Worm (Caenorhabditis elegans) whole organism, L1 larva: ENCODE results near the gene R03E9.2.

Experiments
- C04F5.9 ChIP-seq: sonication (generic microtip); optimal IDR thresholded peaks from 2 replicates; lab custom pipeline; 2016; ENCODE audit warnings: missing genetic modification characterization, missing compliant biosample characterization
- C34B4.2 ChIP-seq: sonication (generic microtip); optimal IDR thresholded peaks from 2 replicates; lab custom pipeline; 2017; ENCODE audit warnings: mild to moderate bottlenecking, missing genetic modification characterization, missing compliant biosample characterization
- F16B12.6 ChIP-seq: fragments of 150-350 bp; optimal IDR thresholded peaks from 2 replicates; lab custom pipeline; 2014; ENCODE audit warnings: missing biosample characterization, missing genetic modification characterization
- Y116A8C.19 ChIP-seq: sonication (generic microtip); optimal IDR thresholded peaks from 2 replicates; lab custom pipeline; 2016; ENCODE audit warnings: missing compliant biosample characterization, missing genetic modification characterization, borderline replicate concordance
- aha-1 ChIP-seq: fragments of 150-350 bp; optimal IDR thresholded peaks from 2 replicates; lab custom pipeline; 2014; ENCODE audit warnings: missing biosample characterization, missing genetic modification characterization
- aly-2 ChIP-seq: fragments of 150-350 bp; optimal IDR thresholded peaks from 2 replicates; lab custom pipeline; 2014; ENCODE audit warnings: missing biosample characterization, missing genetic modification characterization
- ceh-63 ChIP-seq: fragments of 200-800 bp; sonication (Bioruptor generic); optimal IDR thresholded peaks from 2 replicates; lab custom pipeline; 2018; ENCODE audit warnings: mild to moderate bottlenecking, missing genetic modification characterization, missing compliant biosample characterization
- ceh-8 ChIP-seq: fragments of 200-800 bp; sonication (Bioruptor generic); optimal IDR thresholded peaks from 2 replicates; lab custom pipeline; 2018; ENCODE audit warnings: mild to moderate bottlenecking, missing genetic modification characterization, moderate library complexity, missing compliant biosample characterization
- ceh-82 ChIP-seq, 3 experiments: fragments of 150-350 bp in 1 of 3; sonication (generic microtip) in 2 of 3; optimal IDR thresholded peaks; 2 replicates each; lab custom pipeline; 2014 to 2017; ENCODE audit warnings: missing biosample characterization in 3 of 3, missing genetic modification characterization in 3 of 3
- ceh-90 ChIP-seq: sonication (generic microtip); optimal IDR thresholded peaks from 2 replicates; lab custom pipeline; 2016; ENCODE audit warnings: missing genetic modification characterization, missing compliant biosample characterization
- ces-1 ChIP-seq: fragments of 150-350 bp; optimal IDR thresholded peaks from 2 replicates; lab custom pipeline; 2014; ENCODE audit warnings: missing biosample characterization, missing genetic modification reagents, missing genetic modification characterization
- efl-1 ChIP-seq, 4 experiments: fragments of 150-350 bp; optimal IDR thresholded peaks in 3 of 4; peaks in 1 of 4; 1 replicate in 1 of 4; 2 replicates in 3 of 4; lab custom pipeline; 2014; ENCODE audit warnings: missing biosample characterization in 2 of 4, missing genetic modification characterization in 2 of 4, missing genetic modification reagents in 2 of 4
- efl-3 ChIP-seq: fragments of 200-800 bp; sonication (Bioruptor generic); optimal IDR thresholded peaks from 2 replicates; lab custom pipeline; 2018; ENCODE audit warnings: mild to moderate bottlenecking, missing genetic modification characterization, missing compliant biosample characterization
- egl-13 ChIP-seq: sonication (generic microtip); optimal IDR thresholded peaks from 2 replicates; lab custom pipeline; 2016; ENCODE audit warnings: missing genotype, missing genetic modification reagents, missing genetic modification characterization, missing compliant biosample characterization
- ets-5 ChIP-seq: fragments of 200-800 bp; sonication (Bioruptor generic); IDR thresholded peaks from 2 replicates; pipeline ENCODE4 v1.3.6; 2022; ENCODE audit warnings: missing genetic modification characterization, missing compliant biosample characterization
- fkh-10 ChIP-seq: sonication (generic microtip); optimal IDR thresholded peaks from 2 replicates; lab custom pipeline; 2017; ENCODE audit warnings: missing biosample characterization, missing genetic modification reagents, missing genetic modification characterization
- fos-1 ChIP-seq: fragments of 150-350 bp; optimal IDR thresholded peaks from 2 replicates; lab custom pipeline; 2014; ENCODE audit warnings: missing biosample characterization, missing genetic modification characterization
- hlh-17 ChIP-seq: fragments of 200-800 bp; sonication (Bioruptor generic); optimal IDR thresholded peaks from 2 replicates; lab custom pipeline; 2018; ENCODE audit warnings: missing genetic modification characterization, mild to moderate bottlenecking, missing compliant biosample characterization, moderate library complexity, borderline replicate concordance
- hlh-4 ChIP-seq: sonication (generic microtip); optimal IDR thresholded peaks from 2 replicates; lab custom pipeline; 2016; ENCODE audit warnings: mild to moderate bottlenecking, missing genetic modification characterization, missing compliant biosample characterization
- hpl-2 ChIP-seq: fragments of 150-350 bp; optimal IDR thresholded peaks from 2 replicates; lab custom pipeline; 2014; ENCODE audit warnings: missing biosample characterization, missing genetic modification reagents, missing genetic modification characterization
- isw-1 ChIP-seq: fragments of 200-800 bp; sonication (Bioruptor generic); IDR thresholded peaks from 2 replicates; pipeline ENCODE4 v1.3.6; 2022; ENCODE audit warnings: missing genetic modification characterization, missing compliant biosample characterization
- jun-1 ChIP-seq: fragments of 150-350 bp; optimal IDR thresholded peaks from 2 replicates; lab custom pipeline; 2014; ENCODE audit warnings: missing biosample characterization, missing genetic modification reagents, missing genetic modification characterization
- lin-14 ChIP-seq: fragments of 200-800 bp; sonication (Bioruptor generic); optimal IDR thresholded peaks from 2 replicates; lab custom pipeline; 2018; ENCODE audit warnings: mild to moderate bottlenecking, missing genetic modification characterization, moderate library complexity, missing compliant biosample characterization
- lir-3 ChIP-seq: sonication (generic microtip); optimal IDR thresholded peaks from 2 replicates; lab custom pipeline; 2016; ENCODE audit warnings: mild to moderate bottlenecking, missing genetic modification characterization, moderate library complexity, missing compliant biosample characterization; ENCODE audit not compliant: poor library complexity
- lsy-2 ChIP-seq, 2 experiments: fragments of 150-350 bp; optimal IDR thresholded peaks; 2 replicates each; lab custom pipeline; 2014; ENCODE audit warnings: missing biosample characterization in 2 of 2, missing genetic modification characterization in 2 of 2
- mab-9 ChIP-seq: fragments of 200-800 bp; sonication (Bioruptor generic); IDR thresholded peaks from 2 replicates; pipeline ENCODE4 v1.3.6; 2022; ENCODE audit warnings: missing genetic modification reagents, missing genetic modification characterization, missing compliant biosample characterization
- mdl-1 ChIP-seq, 2 experiments: fragments of 150-350 bp; optimal IDR thresholded peaks; 2 replicates each; lab custom pipeline; 2014 to 2017; ENCODE audit warnings: missing biosample characterization in 2 of 2, missing genetic modification characterization in 2 of 2, inconsistent platforms in 1 of 2
- mef-2 ChIP-seq: fragments of 150-350 bp; optimal IDR thresholded peaks from 2 replicates; lab custom pipeline; 2014; ENCODE audit warnings: missing biosample characterization, missing genetic modification characterization
- mep-1 ChIP-seq: fragments of 150-350 bp; optimal IDR thresholded peaks from 2 replicates; lab custom pipeline; 2014; ENCODE audit warnings: missing biosample characterization, missing genetic modification characterization
- nhr-237 ChIP-seq: fragments of 150-350 bp; optimal IDR thresholded peaks from 2 replicates; lab custom pipeline; 2014; ENCODE audit warnings: missing biosample characterization, missing genetic modification characterization
- nhr-28 ChIP-seq: fragments of 150-350 bp; optimal IDR thresholded peaks from 2 replicates; lab custom pipeline; 2014; ENCODE audit warnings: missing biosample characterization, missing genetic modification characterization
- nhr-71 ChIP-seq: sonication (generic microtip); optimal IDR thresholded peaks from 2 replicates; lab custom pipeline; 2016; ENCODE audit warnings: mild to moderate bottlenecking, missing genetic modification characterization, moderate library complexity, missing compliant biosample characterization
- nhr-76 ChIP-seq: sonication (generic microtip); optimal IDR thresholded peaks from 2 replicates; lab custom pipeline; 2017; ENCODE audit warnings: missing biosample characterization, missing genetic modification characterization
- nhr-84 ChIP-seq: sonication (generic microtip); optimal IDR thresholded peaks from 2 replicates; lab custom pipeline; 2017; ENCODE audit warnings: missing biosample characterization, missing genetic modification characterization
- pax-3 ChIP-seq: fragments of 200-800 bp; sonication (Bioruptor generic); optimal IDR thresholded peaks from 2 replicates; lab custom pipeline; 2018; ENCODE audit warnings: mild to moderate bottlenecking, missing genetic modification characterization, moderate library complexity, missing compliant biosample characterization
- pqm-1 ChIP-seq: sonication (generic microtip); optimal IDR thresholded peaks from 3 replicates; lab custom pipeline; 2017; ENCODE audit warnings: missing biosample characterization, missing genetic modification characterization
- rnt-1 ChIP-seq: sonication (generic microtip); optimal IDR thresholded peaks from 2 replicates; lab custom pipeline; 2016; ENCODE audit warnings: mild to moderate bottlenecking, missing genetic modification characterization, moderate library complexity, missing compliant biosample characterization
- snpc-4 ChIP-seq: fragments of 150-350 bp; optimal IDR thresholded peaks from 2 replicates; lab custom pipeline; 2014; ENCODE audit warnings: missing biosample characterization, missing genetic modification characterization
- snu-23 ChIP-seq: sonication (generic microtip); optimal IDR thresholded peaks from 2 replicates; lab custom pipeline; 2016; ENCODE audit warnings: missing genetic modification characterization, missing compliant biosample characterization
- sptf-1 ChIP-seq: fragments of 150-350 bp; optimal IDR thresholded peaks from 2 replicates; lab custom pipeline; 2014; ENCODE audit warnings: missing biosample characterization, missing genetic modification characterization
- sup-37 ChIP-seq: fragments of 200-800 bp; sonication (Bioruptor generic); optimal IDR thresholded peaks from 2 replicates; lab custom pipeline; 2018; ENCODE audit warnings: mild to moderate bottlenecking, missing genetic modification characterization, missing compliant biosample characterization
- swsn-7 ChIP-seq: sonication (generic microtip); optimal IDR thresholded peaks from 2 replicates; lab custom pipeline; 2016; ENCODE audit warnings: missing genetic modification characterization, missing compliant biosample characterization
- tlp-1 ChIP-seq: fragments of 150-350 bp; optimal IDR thresholded peaks from 2 replicates; lab custom pipeline; 2014; ENCODE audit warnings: missing biosample characterization, missing genetic modification characterization
- unc-130 ChIP-seq: fragments of 150-350 bp; optimal IDR thresholded peaks from 2 replicates; lab custom pipeline; 2017; ENCODE audit warnings: missing biosample characterization, missing genetic modification characterization, inconsistent platforms
- unc-86 ChIP-seq: sonication (generic microtip); optimal IDR thresholded peaks from 2 replicates; lab custom pipeline; 2016; ENCODE audit warnings: missing genetic modification characterization, missing compliant biosample characterization
- unc-98 ChIP-seq: fragments of 200-800 bp; sonication (Bioruptor generic); IDR thresholded peaks from 2 replicates; pipeline ENCODE4 v1.3.6; 2022; ENCODE audit warnings: missing genetic modification characterization, missing compliant biosample characterization
- xbp-1 ChIP-seq: sonication (generic microtip); optimal IDR thresholded peaks from 2 replicates; lab custom pipeline; 2016; ENCODE audit warnings: missing genetic modification characterization, missing compliant biosample characterization
- zag-1 ChIP-seq: fragments of 150-350 bp; optimal IDR thresholded peaks from 2 replicates; lab custom pipeline; 2014; ENCODE audit warnings: missing biosample characterization, missing genetic modification characterization
- zip-4 ChIP-seq: fragments of 200-800 bp; sonication (Bioruptor generic); optimal IDR thresholded peaks from 2 replicates; lab custom pipeline; 2018; ENCODE audit warnings: mild to moderate bottlenecking, missing genetic modification characterization, moderate library complexity, missing compliant biosample characterization
- ztf-4 ChIP-seq: fragments of 150-350 bp; optimal IDR thresholded peaks from 2 replicates; lab custom pipeline; 2014; ENCODE audit warnings: missing biosample characterization, missing genetic modification characterization

The R03E9.2 gene

DNA sequence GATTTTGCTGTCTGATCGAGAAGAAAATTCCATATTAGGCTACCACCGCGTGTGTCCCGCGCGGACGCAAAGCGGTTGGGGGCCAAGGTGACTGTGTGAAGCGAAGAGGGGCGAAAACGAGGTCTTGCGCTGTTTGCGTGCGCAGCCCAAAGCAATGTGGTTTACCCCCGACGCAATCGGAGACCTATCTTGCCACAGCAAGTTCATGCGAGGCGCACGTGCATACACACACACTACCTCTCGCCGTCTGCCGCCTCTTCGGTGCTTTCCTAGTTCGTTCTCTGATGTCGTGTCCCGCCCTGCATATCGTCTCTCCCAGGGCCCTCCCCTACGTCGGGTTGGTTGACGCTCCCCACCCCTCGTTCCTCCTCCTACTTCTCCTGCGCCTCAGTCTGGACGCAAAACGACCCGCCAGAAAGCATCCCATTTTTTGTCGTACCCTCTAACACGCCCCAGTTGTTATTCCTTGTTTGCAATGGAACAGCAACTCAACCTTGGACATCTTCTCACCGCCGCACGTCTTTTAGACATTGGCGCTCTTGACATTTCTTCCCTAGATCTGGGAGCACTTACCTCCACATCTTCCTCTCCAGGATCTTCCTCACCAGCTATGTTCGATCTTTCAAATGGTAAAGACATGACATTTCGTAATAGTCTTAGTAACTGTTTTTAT, 9.0 kb upstream of the R03E9.2 start, which contains the start of gene mdl-1 (continued):
- TF ChIP-seq Y116A8C.19 (tag; lab: Kevin White, UChicago) = no peak
- TF ChIP-seq aly-2 (tag; lab: Kevin White, UChicago) = no peak
- TF ChIP-seq C34B4.2 = no peak
- peak; percentile 80 for TF ChIP-seq unc-98 (GFP tag; lab: Robert Waterston, UW)
- peak; percentile 95 for TF ChIP-seq nhr-71
- TF ChIP-seq aha-1 = no peak
- TF ChIP-seq mab-9 = peak; percentile 81; the same call in 1 of the 2 replicates
- TF ChIP-seq C04F5.9 = no peak
- peak; percentile 94 for TF ChIP-seq rnt-1 (tag; lab: Kevin White, UChicago)
- TF ChIP-seq efl-1 (optimal IDR thresholded peaks at IDR 0.05; lab: Kevin White, UChicago) = peak; percentile 56 to 63
- TF ChIP-seq efl-1 (GFP tag; optimal IDR thresholded peaks at IDR 0.05 in 1 of 2; lab: Kevin White, UChicago) = peak; percentile 32 to 94
- TF ChIP-seq nhr-28 (tag; lab: Kevin White, UChicago) = no peak
- peak; percentile 75 to 93 (median 78) for TF ChIP-seq ceh-82 (tag; optimal IDR thresholded peaks at IDR 0.05; lab: Kevin White, UChicago)
- TF ChIP-seq hlh-4 (tag; lab: Kevin White, UChicago) = no peak
- no peak for TF ChIP-seq tlp-1 (tag; lab: Kevin White, UChicago)
- TF ChIP-seq swsn-7 (tag; lab: Kevin White, UChicago) = peak; percentile 76
- TF ChIP-seq ceh-90 = no peak
- no peak for TF ChIP-seq sptf-1 (tag; lab: Kevin White, UChicago)
- TF ChIP-seq hlh-17 (GFP tag; lab: Kevin White, UChicago) = no peak
- peak in 1 of 2 experiments; percentile 100 for TF ChIP-seq mdl-1 (tag; optimal IDR thresholded peaks at IDR 0.05; lab: Kevin White, UChicago)
- no peak for TF ChIP-seq nhr-237 (tag; lab: Kevin White, UChicago)
- peak; percentile 84 for TF ChIP-seq fkh-10
- TF ChIP-seq nhr-84 (tag; lab: Kevin White, UChicago) = no peak
- peak; percentile 77 for TF ChIP-seq snu-23 (GFP tag; lab: Kevin White, UChicago)
- peak; percentile 68 for TF ChIP-seq pax-3 (tag; lab: Kevin White, UChicago)
- TF ChIP-seq lir-3 (tag; lab: Kevin White, UChicago) = no peak
- TF ChIP-seq lin-14 = peak; percentile 99
- no peak for TF ChIP-seq hpl-2
- TF ChIP-seq mef-2 (tag; lab: Kevin White, UChicago) = peak; percentile 65
- TF ChIP-seq fos-1 (tag; lab: Kevin White, UChicago) = peak; percentile 73
- TF ChIP-seq zag-1 (tag; lab: Kevin White, UChicago) = no peak
- TF ChIP-seq ztf-4 (tag; lab: Kevin White, UChicago) = peak; percentile 90
- TF ChIP-seq ets-5 (GFP tag; lab: Robert Waterston, UW) = no peak
- peak; percentile 57 for TF ChIP-seq snpc-4 (tag; lab: Kevin White, UChicago)

DNA sequence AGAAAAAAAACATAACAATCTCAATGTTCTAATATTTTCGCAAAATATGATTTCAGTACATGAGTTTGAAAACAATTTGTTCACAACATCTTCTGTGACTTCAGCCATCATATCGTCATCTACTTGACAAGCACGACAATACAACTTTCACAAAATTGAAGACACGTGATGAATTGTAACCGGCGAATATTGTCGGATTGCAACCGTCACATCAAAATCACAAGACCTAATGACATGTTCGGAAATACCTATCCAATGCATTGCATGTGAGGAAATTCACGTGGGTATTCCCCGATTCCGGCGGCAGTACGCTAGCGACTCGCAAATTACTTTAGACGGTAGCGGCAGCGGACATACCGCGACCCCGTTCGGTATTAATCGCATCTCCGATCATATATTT, 8.4 kb upstream of the R03E9.2 start:
- TF ChIP-seq F16B12.6 (tag; lab: Kevin White, UChicago) (no peak), unc-130 (tag; lab: Kevin White, UChicago) (peak; percentile 78), ets-5 (GFP tag; lab: Robert Waterston, UW) (no peak), ceh-8 (GFP tag; lab: Kevin White, UChicago) (no peak), swsn-7 (tag; lab: Kevin White, UChicago) (no peak), lin-14 (peak; percentile 42), mab-9 (peak; percentile 57), efl-1 (optimal IDR thresholded peaks at IDR 0.05; lab: Kevin White, UChicago) (peak in 1 of 2 experiments; percentile 18), efl-1 (GFP tag; optimal IDR thresholded peaks at IDR 0.05 in 1 of 2; lab: Kevin White, UChicago) (peak; percentile 17 to 85), pqm-1 (tag; lab: Kevin White, UChicago) (no peak), jun-1 (tag; lab: Kevin White, UChicago) (no peak), zip-4 (GFP tag; lab: Kevin White, UChicago) (no peak), xbp-1 (no peak), unc-86 (tag; lab: Kevin White, UChicago) (no peak), efl-3 (GFP tag; lab: Kevin White, UChicago) (no peak), nhr-76 (no peak), egl-13 (tag; lab: Kevin White, UChicago) (no peak), ces-1 (GFP tag; lab: Kevin White, UChicago) (no peak), isw-1 (GFP tag; lab: Robert Waterston, UW) (no peak), nhr-237 (tag; lab: Kevin White, UChicago) (no peak), aha-1 (peak; percentile 40), snu-23 (GFP tag; lab: Kevin White, UChicago) (peak; percentile 45), nhr-84 (tag; lab: Kevin White, UChicago) (no peak), lsy-2 (tag; optimal IDR thresholded peaks at IDR 0.05; lab: Kevin White, UChicago) (peak; percentile 48 to 58), mep-1 (peak; percentile 77), ceh-63 (GFP tag; lab: Kevin White, UChicago) (no peak), mef-2 (tag; lab: Kevin White, UChicago) (no peak), sup-37 (GFP tag; lab: Kevin White, UChicago) (no peak)
